Fruit fly (Drosophila melanogaster): ENCODE measurements around the gene CG17361.

The CG17361 gene

DNA sequence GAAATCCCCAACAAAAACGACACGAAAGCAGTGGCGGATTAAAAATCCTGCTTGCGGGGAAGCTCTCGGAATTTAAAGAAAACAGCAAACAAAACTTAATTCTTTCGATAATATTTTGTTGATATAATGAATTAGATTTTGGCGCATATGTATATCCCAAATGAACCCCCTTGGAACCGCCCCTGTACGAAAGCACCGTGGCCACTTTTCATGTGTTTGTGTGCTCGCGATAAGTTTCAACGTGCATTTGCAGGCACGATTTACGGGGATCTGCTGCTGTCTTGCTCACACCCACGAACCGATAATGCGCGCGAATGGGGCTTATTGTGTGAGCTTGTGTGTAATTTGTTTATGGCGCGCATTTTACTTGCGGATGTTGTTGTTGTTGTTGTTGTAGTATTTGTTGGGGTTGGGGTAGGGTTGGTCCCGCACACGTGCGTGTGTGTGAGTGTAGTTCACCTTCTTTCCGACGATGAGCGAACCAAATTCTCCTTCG, 8.0 kb downstream of the CG17361 start (continued):
- TF ChIP-seq Met (GFP tag; optimal IDR thresholded peaks at IDR 0.05) (peak; percentile 98), CG6276 (GFP tag; optimal IDR thresholded peaks at IDR 0.05) (peak; percentile 98), CG32006 (GFP tag; optimal IDR thresholded peaks at IDR 0.05) (peak; percentile 100), vri (GFP tag; optimal IDR thresholded peaks at IDR 0.05) (peak; percentile 97), CG31627 (GFP tag; optimal IDR thresholded peaks at IDR 0.05) (peak; percentile 99), CG6792 (GFP tag; optimal IDR thresholded peaks at IDR 0.05) (peak; percentile 98), CG16779 (tag; optimal IDR thresholded peaks at IDR 0.05) (peak; percentile 97), cyc (GFP tag; optimal IDR thresholded peaks at IDR 0.05) (peak; percentile 99), CG7368 (GFP tag; optimal IDR thresholded peaks at IDR 0.05) (peak; percentile 98), salr (GFP tag; optimal IDR thresholded peaks at IDR 0.05) (peak; percentile 96 to 99), Hr39 (GFP tag; optimal IDR thresholded peaks at IDR 0.05) (peak; percentile 99), CG10669 (GFP tag; optimal IDR thresholded peaks at IDR 0.05) (peak; percentile 98), CG3032 (tag; optimal IDR thresholded peaks at IDR 0.05) (peak; percentile 94)

DNA sequence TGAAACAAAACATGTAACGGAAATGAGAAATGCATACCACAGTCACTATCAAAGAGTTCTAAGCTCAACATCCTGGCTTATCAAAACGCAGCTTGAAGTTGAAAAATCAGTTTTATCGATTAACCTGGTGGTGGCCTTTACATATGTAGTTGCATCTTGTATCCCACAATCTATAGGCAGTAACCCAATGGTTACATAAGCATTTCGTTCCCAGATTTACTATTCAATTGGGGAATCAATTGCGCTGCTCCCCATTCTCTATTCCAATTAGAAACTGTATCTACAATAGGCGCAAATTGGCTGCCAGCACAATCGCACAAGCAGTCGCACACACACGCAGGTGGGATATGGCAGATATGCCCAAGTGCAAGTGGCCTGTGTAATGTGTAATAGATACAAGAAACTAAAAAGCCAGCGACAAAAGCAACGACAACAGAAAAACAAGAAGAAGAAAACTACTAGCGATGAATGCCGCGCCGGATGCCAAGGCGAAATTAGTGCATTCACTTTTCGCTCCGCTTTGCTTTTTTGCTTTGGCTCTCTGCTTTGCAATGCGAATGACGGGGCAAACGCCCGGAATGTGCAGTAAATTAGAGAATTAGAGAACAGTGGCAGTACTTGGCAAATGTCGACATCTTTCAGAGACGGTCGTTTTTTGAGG, 8.8 kb downstream of the CG17361 start:
- TF ChIP-seq CG10669 (GFP tag; optimal IDR thresholded peaks at IDR 0.05) (no peak), CG31627 (GFP tag; optimal IDR thresholded peaks at IDR 0.05) (no peak), CG6163 (GFP tag; IDR thresholded peaks at IDR 0.05) (peak; percentile 23; the same call in 1 of the 3 replicates), eg (GFP tag; IDR thresholded peaks at IDR 0.05) (0 out of 3 replicates have a peak, but pooled peaks have one; percentile 6), CG8319 (GFP tag; optimal IDR thresholded peaks at IDR 0.05) (no peak), Gug (GFP tag; IDR thresholded peaks at IDR 0.05) (no peak)

DNA sequence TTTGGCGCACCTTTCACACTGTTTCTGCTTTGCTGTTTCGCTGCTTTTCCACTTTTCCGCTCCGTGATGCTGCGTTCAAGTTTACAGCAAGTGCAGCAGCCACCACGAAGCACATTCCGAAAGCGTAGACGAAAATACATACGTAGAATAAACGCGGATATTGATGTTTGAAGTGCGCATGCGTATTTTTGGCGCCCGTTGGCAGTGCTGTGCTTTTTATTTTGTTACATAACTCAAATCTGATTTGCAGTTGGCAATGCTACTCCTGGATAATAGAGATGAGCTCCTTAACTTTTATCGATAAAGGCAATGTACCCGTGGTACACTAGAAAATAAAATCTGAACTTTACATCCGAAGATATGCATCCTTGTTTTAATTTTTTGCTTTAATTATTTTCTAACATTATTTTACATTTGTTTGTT, 9.7 kb downstream of the CG17361 start:
- TF ChIP-seq CG1621 (tag; optimal IDR thresholded peaks at IDR 0.05) (no peak), eg (GFP tag; IDR thresholded peaks at IDR 0.05) (peak; percentile 55; the same call in 2 of the 3 replicates), ss (GFP tag; optimal IDR thresholded peaks at IDR 0.05) (no peak), achi (GFP tag; optimal IDR thresholded peaks at IDR 0.05) (no peak), CG6163 (GFP tag; IDR thresholded peaks at IDR 0.05) (peak; percentile 84), CG11294 (GFP tag; IDR thresholded peaks at IDR 0.05) (no peak), CG3919 (GFP tag; optimal IDR thresholded peaks at IDR 0.05) (no peak), CG8119 (GFP tag; IDR thresholded peaks at IDR 0.05) (peak; percentile 60; the same call in 2 of the 3 replicates), CG3032 (tag; optimal IDR thresholded peaks at IDR 0.05) (no peak), Eip78C (GFP tag) (no peak), CG6276 (GFP tag; optimal IDR thresholded peaks at IDR 0.05) (no peak), CG15336 (GFP tag; IDR thresholded peaks at IDR 0.05) (peak; percentile 45), vri (GFP tag; optimal IDR thresholded peaks at IDR 0.05) (peak; percentile 100)

DNA sequence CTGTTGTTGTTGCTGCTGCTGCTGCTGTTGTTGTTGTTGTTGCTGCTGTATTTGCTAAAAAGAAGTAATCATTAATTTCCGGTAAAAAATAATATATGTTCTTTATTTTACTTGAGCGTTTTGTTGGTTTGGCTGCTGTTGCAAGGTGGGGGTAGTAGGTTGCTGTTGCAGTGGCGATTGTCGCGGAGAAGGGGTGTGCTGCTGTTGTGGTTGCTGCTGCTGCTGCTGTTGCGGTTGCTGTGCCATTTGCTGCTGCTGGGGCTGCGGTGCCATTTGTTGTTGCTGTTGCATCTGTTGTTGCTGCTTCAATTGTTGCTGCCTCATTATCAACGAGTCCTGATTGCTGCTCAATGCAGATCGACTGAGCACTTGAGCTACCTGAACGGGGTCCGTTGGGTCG, 28.7 kb downstream of the CG17361 start:
- TF ChIP-seq topi (GFP tag; optimal IDR thresholded peaks at IDR 0.05) (no peak), CG6854 (GFP tag; optimal IDR thresholded peaks at IDR 0.05) (no peak), CG7368 (GFP tag; optimal IDR thresholded peaks at IDR 0.05) (no peak), fd85E (GFP tag; optimal IDR thresholded peaks at IDR 0.05) (no peak)

DNA sequence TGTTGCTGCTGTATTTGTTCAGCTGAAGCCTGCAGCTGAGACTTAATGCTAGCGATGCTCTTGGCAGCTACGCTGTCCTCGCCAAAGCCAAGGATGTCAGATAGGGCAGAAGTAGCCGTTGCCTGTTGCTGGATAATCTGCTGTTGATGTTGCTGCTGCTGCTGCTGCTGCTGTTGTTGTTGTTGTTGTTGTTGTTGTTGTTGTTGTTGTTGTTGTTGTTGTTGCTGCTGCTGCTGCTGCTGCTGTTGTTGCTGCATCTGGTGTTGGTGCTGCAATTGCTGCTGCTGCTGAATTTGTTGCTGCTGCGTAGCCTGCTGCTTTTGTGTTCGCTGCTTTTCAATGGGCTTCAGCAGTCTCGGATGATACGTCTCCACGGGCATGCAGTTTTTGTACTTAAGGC, 30.6 kb downstream of the CG17361 start:
- no peak for TF ChIP-seq CG8119 (GFP tag; IDR thresholded peaks at IDR 0.05)
- no peak for TF ChIP-seq salr (GFP tag; optimal IDR thresholded peaks at IDR 0.05)
- TF ChIP-seq Gug (GFP tag; IDR thresholded peaks at IDR 0.05): no peak
- TF ChIP-seq CG8632 (GFP tag; optimal IDR thresholded peaks at IDR 0.05): no peak
- TF ChIP-seq CG10631 (GFP tag; optimal IDR thresholded peaks at IDR 0.05): no peak
- no peak for TF ChIP-seq CG3919 (GFP tag; optimal IDR thresholded peaks at IDR 0.05)
- TF ChIP-seq dac (GFP tag; optimal IDR thresholded peaks at IDR 0.05): no peak
- TF ChIP-seq CG6276 (GFP tag; optimal IDR thresholded peaks at IDR 0.05): no peak
- TF ChIP-seq dsx (GFP tag; optimal IDR thresholded peaks at IDR 0.05; ENCODE audit: poor library complexity, severe bottlenecking): no peak
- no peak for TF ChIP-seq Met (GFP tag; optimal IDR thresholded peaks at IDR 0.05)
- TF ChIP-seq acj6 (GFP tag; optimal IDR thresholded peaks at IDR 0.05): no peak
- no peak for TF ChIP-seq CG32006 (GFP tag; optimal IDR thresholded peaks at IDR 0.05)
- no peak for TF ChIP-seq OdsH (GFP tag; optimal IDR thresholded peaks at IDR 0.05)
- TF ChIP-seq Hr4 (GFP tag; optimal IDR thresholded peaks at IDR 0.05): no peak
- TF ChIP-seq CG4318 (GFP tag; optimal IDR thresholded peaks at IDR 0.05): no peak
- no peak for TF ChIP-seq Lpt (GFP tag; optimal IDR thresholded peaks at IDR 0.05)
- TF ChIP-seq CG8319 (GFP tag; optimal IDR thresholded peaks at IDR 0.05): no peak

Measured in whole organism, prepupa.